Fruit fly (Drosophila melanogaster): Measurements from ENCODE around the gene trn.

trn gene

DNA sequence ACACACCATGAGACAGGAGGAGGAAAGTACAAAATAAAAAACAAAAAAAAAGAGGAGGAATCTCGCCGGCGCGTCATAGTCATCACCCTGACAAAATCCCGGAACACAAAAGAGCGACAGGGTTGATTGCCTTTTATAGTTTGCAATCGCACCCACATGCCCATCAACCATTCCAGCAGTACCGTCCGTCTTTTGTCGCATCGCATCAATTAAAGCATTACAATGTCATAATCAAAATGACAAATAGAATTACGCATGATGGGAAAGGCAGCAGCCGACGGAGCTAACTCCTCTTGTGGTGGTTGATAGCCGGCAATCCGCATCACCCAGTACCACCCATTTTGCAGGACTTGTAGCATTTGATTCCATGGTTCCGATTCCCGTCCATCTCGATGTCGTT, 23.3 kb downstream of the trn start:
- no peak for TF ChIP-seq CG4854 (GFP tag; optimal IDR thresholded peaks at IDR 0.05)
- peak; percentile 9 for TF ChIP-seq Fer1 (GFP tag; optimal IDR thresholded peaks at IDR 0.05)
- TF ChIP-seq Doc2 (GFP tag; IDR thresholded peaks at IDR 0.05): no peak
- no peak for TF ChIP-seq CG14710 (tag; optimal IDR thresholded peaks at IDR 0.05)
- TF ChIP-seq HLHmδ (GFP tag; optimal IDR thresholded peaks at IDR 0.05): no peak
- no peak for TF ChIP-seq CG12299 (tag; optimal IDR thresholded peaks at IDR 0.05)
- no peak for TF ChIP-seq twi (tag; optimal IDR thresholded peaks at IDR 0.05)
- no peak for TF ChIP-seq wdn (GFP tag; IDR thresholded peaks at IDR 0.05)
- peak; percentile 91 for TF ChIP-seq nerfin-1 (tag; optimal IDR thresholded peaks at IDR 0.05)
- TF ChIP-seq ci (GFP tag; IDR thresholded peaks at IDR 0.05): no peak
- TF ChIP-seq CG17385 (GFP tag; optimal IDR thresholded peaks at IDR 0.05): no peak
- TF ChIP-seq Optix (GFP tag; IDR thresholded peaks at IDR 0.05): no peak
- TF ChIP-seq psq (GFP tag; optimal IDR thresholded peaks at IDR 0.05): no peak
- no peak for TF ChIP-seq nau (GFP tag; optimal IDR thresholded peaks at IDR 0.05)
- TF ChIP-seq CG11560 (tag; IDR thresholded peaks at IDR 0.05): no peak
- no peak for TF ChIP-seq CG9797 (GFP tag; optimal IDR thresholded peaks at IDR 0.05)
- TF ChIP-seq pros (GFP tag; optimal IDR thresholded peaks at IDR 0.05): peak; percentile 50

dm6 chr3L:13145021-13145420, 30.9 kb downstream of the trn start:
- 0 out of 2 replicates have a peak, but pooled peaks have one; percentile 19 for TF ChIP-seq chm (GFP tag; IDR thresholded peaks at IDR 0.05)
- no peak for TF ChIP-seq CG10654 (GFP tag; optimal IDR thresholded peaks at IDR 0.05)
- TF ChIP-seq CG2199 (GFP tag; IDR thresholded peaks at IDR 0.05): peak; percentile 91; the same call in 2 of the 3 replicates
- TF ChIP-seq CG15514 (GFP tag; optimal IDR thresholded peaks at IDR 0.05): no peak
- TF ChIP-seq crol (GFP tag; IDR thresholded peaks at IDR 0.05): no peak
- TF ChIP-seq ttk (GFP tag; IDR thresholded peaks at IDR 0.05): no peak
- no peak for TF ChIP-seq CG3065 (GFP tag; optimal IDR thresholded peaks at IDR 0.05)

DNA sequence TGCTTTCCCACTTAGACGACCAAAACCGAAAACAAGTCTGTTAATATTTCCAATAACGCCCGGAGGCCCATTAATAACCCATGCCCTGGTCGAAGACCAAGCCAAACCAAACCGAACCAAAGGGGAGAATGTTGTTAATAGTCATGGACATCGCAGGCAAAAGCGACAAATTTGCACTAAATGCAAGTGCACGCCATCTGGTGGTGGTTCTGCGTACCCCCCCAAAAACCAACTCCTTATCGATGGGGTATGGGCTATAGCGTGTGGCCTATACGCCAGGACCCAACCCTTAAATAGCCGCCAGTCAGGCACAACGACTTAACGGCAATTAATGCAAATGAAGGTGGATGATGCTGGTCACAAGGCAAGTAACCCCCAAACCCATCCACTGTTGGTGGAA, 32.4 kb downstream of the trn start:
- TF ChIP-seq gem (tag; optimal IDR thresholded peaks at IDR 0.05) (no peak), ato (GFP tag; IDR thresholded peaks at IDR 0.05; ENCODE audit: partially characterized antibody) (no peak), CG16813 (GFP tag; IDR thresholded peaks at IDR 0.05; ENCODE audit: partially characterized antibody) (0 out of 3 replicates have a peak, but pooled peaks have one; percentile 37), sens (GFP tag) (peak; percentile 58), CG32767 (GFP tag; IDR thresholded peaks at IDR 0.05) (no peak), pros (GFP tag; optimal IDR thresholded peaks at IDR 0.05) (peak; percentile 45), CTCF (GFP tag; optimal IDR thresholded peaks at IDR 0.05) (peak; percentile 82)

DNA sequence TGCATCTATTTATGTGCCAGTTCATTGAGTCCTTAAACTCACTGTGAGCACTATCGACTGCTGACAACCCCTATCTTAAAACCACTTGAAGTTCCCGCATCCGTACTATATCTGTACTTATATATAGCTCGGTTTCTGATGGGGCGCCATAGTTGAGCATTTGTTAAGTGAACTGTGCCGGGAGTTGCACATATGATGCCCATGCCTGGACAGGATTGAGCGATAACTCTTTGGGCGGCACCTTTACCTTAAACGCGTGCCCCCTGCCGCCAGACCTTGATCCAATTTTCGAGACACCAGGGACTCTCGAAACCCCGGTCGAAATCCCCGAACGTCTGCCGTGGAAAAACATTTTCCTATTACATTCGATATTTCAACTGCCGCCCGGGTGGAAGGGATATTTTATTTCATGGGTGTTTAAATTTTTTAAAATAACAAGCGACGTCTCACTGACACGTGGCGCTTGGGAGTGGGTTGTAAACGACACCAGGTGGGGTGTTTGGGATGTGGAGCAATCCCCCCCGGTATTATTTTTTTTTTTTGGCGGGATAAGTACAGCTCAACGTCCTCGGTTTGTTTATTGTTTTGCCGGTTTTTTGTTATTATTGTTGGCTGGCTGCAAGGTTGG, 40.0 kb downstream of the trn start:
- TF ChIP-seq CG30020 (tag; optimal IDR thresholded peaks at IDR 0.05): no peak
- TF ChIP-seq trem (tag; optimal IDR thresholded peaks at IDR 0.05): no peak
- no peak for TF ChIP-seq slou (GFP tag; optimal IDR thresholded peaks at IDR 0.05)
- TF ChIP-seq Hey (tag; optimal IDR thresholded peaks at IDR 0.05): peak; percentile 93
- no peak for TF ChIP-seq otp (GFP tag; IDR thresholded peaks at IDR 0.05)
- no peak for TF ChIP-seq CG15514 (GFP tag; optimal IDR thresholded peaks at IDR 0.05)
- TF ChIP-seq gcm (GFP tag; optimal IDR thresholded peaks at IDR 0.05): peak; percentile 14
- peak; percentile 7 for TF ChIP-seq abd-A (tag; optimal IDR thresholded peaks at IDR 0.05)
- TF ChIP-seq CG2199 (GFP tag; IDR thresholded peaks at IDR 0.05): peak; percentile 43; the same call in 1 of the 3 replicates
- no peak for TF ChIP-seq gce (GFP tag; IDR thresholded peaks at IDR 0.05)
- TF ChIP-seq oc (tag; optimal IDR thresholded peaks at IDR 0.05): peak; percentile 18
- TF ChIP-seq twi (tag; optimal IDR thresholded peaks at IDR 0.05): peak; percentile 93
- peak; percentile 14 for TF ChIP-seq sqz (GFP tag; optimal IDR thresholded peaks at IDR 0.05)
